Worm (Caenorhabditis elegans): ENCODE data around the gene unc-9.

DNA sequence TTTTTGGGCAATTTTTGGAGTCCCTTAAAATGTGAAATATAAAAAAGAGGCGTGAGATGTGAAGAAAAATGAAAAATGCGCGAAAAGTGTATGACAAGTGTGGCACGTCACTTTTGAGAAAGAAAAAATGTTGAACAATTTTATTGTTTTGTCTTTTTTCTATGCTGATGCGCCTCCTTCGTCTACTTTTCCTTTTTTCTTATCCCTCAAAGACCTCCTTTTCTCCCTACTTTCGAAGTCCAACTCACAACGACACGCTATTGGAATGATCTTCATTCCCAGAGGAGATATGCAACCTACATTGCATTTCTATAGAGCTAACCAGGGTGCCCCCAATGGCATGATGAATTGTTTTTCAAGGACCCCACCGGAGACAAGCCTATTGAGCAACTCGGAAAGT lies 4.4 kb downstream of the unc-9 start:
- TF ChIP-seq fkh-10 (GFP tag; optimal IDR thresholded peaks at IDR 0.05): no peak
- no peak for TF ChIP-seq nhr-23 (tag; optimal IDR thresholded peaks at IDR 0.05)
- no peak for TF ChIP-seq jun-1 (tag; optimal IDR thresholded peaks at IDR 0.05)
- TF ChIP-seq sea-2 (GFP tag; optimal IDR thresholded peaks at IDR 0.05): no peak
- TF ChIP-seq nhr-77 (tag; optimal IDR thresholded peaks at IDR 0.05): no peak
- no peak for TF ChIP-seq nhr-67 (tag; optimal IDR thresholded peaks at IDR 0.05)
- TF ChIP-seq nhr-25 (tag; optimal IDR thresholded peaks at IDR 0.05): no peak
- TF ChIP-seq ceh-16 (tag; optimal IDR thresholded peaks at IDR 0.05): no peak
- TF ChIP-seq pha-4 (tag; optimal IDR thresholded peaks at IDR 0.05): no peak
